Worm (Caenorhabditis elegans): Measurements from ENCODE around the gene F20B6.9.

ce11 chrX:4214643-4215042 is 7.4 kb upstream of the F20B6.9 start:
- TF ChIP-seq unc-62 (GFP tag; optimal IDR thresholded peaks at IDR 0.05), result no peak
- TF ChIP-seq zag-1 (tag; optimal IDR thresholded peaks at IDR 0.05), result no peak
- TF ChIP-seq snpc-4 (tag; optimal IDR thresholded peaks at IDR 0.05), result no peak
- TF ChIP-seq unc-39 (tag; optimal IDR thresholded peaks at IDR 0.05), result no peak
- no peak for TF ChIP-seq Y55F3AM.14 (GFP tag; optimal IDR thresholded peaks at IDR 0.05)
- no peak for TF ChIP-seq ztf-11 (tag; optimal IDR thresholded peaks at IDR 0.05)
- no peak for TF ChIP-seq mdl-1 (tag; optimal IDR thresholded peaks at IDR 0.05)
- TF ChIP-seq elt-3 (tag; optimal IDR thresholded peaks at IDR 0.05), result no peak
- no peak for TF ChIP-seq mab-5 (tag; optimal IDR thresholded peaks at IDR 0.05)
- TF ChIP-seq nhr-11 (tag; optimal IDR thresholded peaks at IDR 0.05), result no peak
- TF ChIP-seq unc-55 (GFP tag; optimal IDR thresholded peaks at IDR 0.05), result peak; percentile 51
